Worm (Caenorhabditis elegans) whole organism, L4 larva: ENCODE data around the gene R07E5.5.

Source experiments
- F37D6.2 ChIP-seq: sonication (generic microtip); optimal IDR thresholded peaks from 2 replicates; lab custom pipeline; 2016; ENCODE audit warnings: mild to moderate bottlenecking, missing genetic modification characterization, missing compliant biosample characterization
- R02D3.7 ChIP-seq: fragments of 150-350 bp; sonication (generic microtip); optimal IDR thresholded peaks from 3 replicates; lab custom pipeline; 2014; ENCODE audit warnings: missing biosample characterization, missing genetic modification characterization
- lin-1 ChIP-seq: fragments of 200-800 bp; sonication (Bioruptor generic); IDR thresholded peaks from 2 replicates; pipeline ENCODE4 v1.3.6; 2022; ENCODE audit warnings: missing genetic modification reagents, missing genetic modification characterization, missing compliant biosample characterization
- lsy-2 ChIP-seq, 2 experiments: fragments of 150-350 bp in 1 of 2; sonication (generic microtip) in 1 of 2; optimal IDR thresholded peaks; 2 replicates each; lab custom pipeline; 2014 to 2017; ENCODE audit warnings: missing biosample characterization in 2 of 2, missing genetic modification characterization in 2 of 2
- pha-4 ChIP-seq, 2 experiments: fragments of 150-350 bp in 1 of 2; fragments of 200-800 bp in 1 of 2; sonication (Bioruptor generic) in 1 of 2; IDR thresholded peaks in 1 of 2; optimal IDR thresholded peaks in 1 of 2; 2 replicates each; pipeline versions ENCODE4 v1.3.6 to Lab custom; 2014 to 2022; ENCODE audit warnings: missing genetic modification characterization in 2 of 2, missing genetic modification reagents in 2 of 2, missing biosample characterization in 1 of 2, missing compliant biosample characterization in 1 of 2
- zip-2 ChIP-seq: fragments of 150-350 bp; optimal IDR thresholded peaks from 2 replicates; lab custom pipeline; 2014; ENCODE audit warnings: missing biosample characterization, missing genetic modification characterization

DNA sequence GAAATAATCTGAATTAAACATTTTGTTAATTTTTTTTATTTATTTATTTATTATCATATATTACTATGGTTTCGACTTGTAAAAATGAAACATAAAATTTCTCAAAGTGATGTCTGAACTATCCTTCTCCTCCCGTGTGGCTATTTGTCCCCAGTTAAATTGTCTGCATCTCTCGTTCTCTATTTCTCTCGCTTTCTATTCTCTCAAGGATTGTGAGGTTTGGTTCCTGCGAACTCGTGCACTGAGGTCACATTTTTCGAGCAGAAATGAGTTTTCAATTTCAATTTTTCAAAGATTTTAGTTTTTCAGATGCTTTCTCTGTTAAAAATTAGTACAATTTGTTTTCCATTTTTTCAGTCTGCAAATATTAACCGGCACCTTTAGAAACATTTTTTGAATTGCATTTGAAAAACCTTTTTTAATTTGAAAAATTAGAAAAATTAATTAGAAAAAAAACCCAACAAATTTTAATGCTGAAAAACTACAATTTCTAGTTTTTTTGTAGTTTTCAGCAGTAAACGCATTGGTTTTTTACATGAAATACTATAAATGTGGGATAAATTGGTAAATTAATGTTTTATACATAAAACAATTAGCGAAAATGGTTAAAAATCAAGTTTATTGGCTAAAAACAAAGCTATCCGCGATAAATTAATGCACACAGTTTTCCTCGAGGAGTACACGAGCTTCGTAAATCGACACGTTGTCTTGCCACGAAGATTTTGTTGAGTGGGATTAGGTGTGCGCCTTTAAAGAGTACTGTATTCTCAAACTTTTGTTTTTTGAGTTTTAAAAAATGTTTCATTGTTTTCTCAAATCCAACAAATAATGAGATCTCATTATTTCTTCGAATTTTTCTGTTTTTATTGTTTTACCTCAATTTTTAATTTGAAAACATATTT lies 15.1 kb downstream of the R07E5.5 start:
- no peak for TF ChIP-seq zip-2 (tag; lab: Kevin White, UChicago)
- no peak for TF ChIP-seq F37D6.2 (tag; lab: Kevin White, UChicago)
- TF ChIP-seq lsy-2 (tag; optimal IDR thresholded peaks at IDR 0.05; lab: Kevin White, UChicago): peak in 1 of 2 experiments; percentile 61
- TF ChIP-seq lin-1 (GFP tag; lab: Robert Waterston, UW): no peak
- TF ChIP-seq pha-4 (GFP tag; IDR thresholded peaks at IDR 0.05; lab: Robert Waterston, UW): no peak
- TF ChIP-seq pha-4 (tag; optimal IDR thresholded peaks at IDR 0.05; lab: Kevin White, UChicago): no peak
- peak; percentile 46 for TF ChIP-seq R02D3.7
